Worm (Caenorhabditis elegans): ENCODE results near the gene bcas-2.

ce11 chrIII:6268061-6268460, 22.4 kb upstream of the bcas-2 start, which contains the start of gene srg-7:
- TF ChIP-seq F13C5.2 (tag; optimal IDR thresholded peaks at IDR 0.05), result no peak
- TF ChIP-seq scrt-1 (GFP tag; IDR thresholded peaks at IDR 0.05), result no peak
- TF ChIP-seq B0310.2 (tag; optimal IDR thresholded peaks at IDR 0.05), result no peak
- no peak for TF ChIP-seq pes-1 (GFP tag; IDR thresholded peaks at IDR 0.05)
- no peak for TF ChIP-seq tbx-37 (GFP tag; conservative IDR thresholded peaks at IDR 0.05)
- TF ChIP-seq ama-1 (optimal IDR thresholded peaks at IDR 0.05), result no peak
- TF ChIP-seq flt-1 (GFP tag; IDR thresholded peaks at IDR 0.05), result no peak
- no peak for TF ChIP-seq ceh-13 (GFP tag; optimal IDR thresholded peaks at IDR 0.05)
- no peak for TF ChIP-seq sea-1 (GFP tag; conservative IDR thresholded peaks at IDR 0.05)
- TF ChIP-seq tbx-11 (GFP tag; IDR thresholded peaks at IDR 0.05), result no peak
- TF ChIP-seq ceh-36 (tag; optimal IDR thresholded peaks at IDR 0.05), result no peak
- no peak for TF ChIP-seq hmg-4 (GFP tag; optimal IDR thresholded peaks at IDR 0.05)
